Worm (Caenorhabditis elegans): ENCODE measurements around the gene irld-4.

The irld-4 gene

ce11 chrIV:14632799-14633198 lies at the start of gene irld-4:
Gene irld-4 (plus strand): TSS chrIV:14633099.
- no peak for TF ChIP-seq klf-2 (GFP tag; conservative IDR thresholded peaks at IDR 0.05)
- no peak for TF ChIP-seq ztf-29 (GFP tag; IDR thresholded peaks at IDR 0.05)
- TF ChIP-seq flt-1 (GFP tag; IDR thresholded peaks at IDR 0.05), result no peak
- no peak for TF ChIP-seq tab-1 (GFP tag; IDR thresholded peaks at IDR 0.05)
- TF ChIP-seq cog-1 (tag; optimal IDR thresholded peaks at IDR 0.05), result no peak
- TF ChIP-seq ztf-23 (GFP tag; IDR thresholded peaks at IDR 0.05), result no peak
- no peak for TF ChIP-seq T22C8.4 (GFP tag; IDR thresholded peaks at IDR 0.05)
- TF ChIP-seq ref-1 (GFP tag; conservative IDR thresholded peaks at IDR 0.05), result no peak
- no peak for TF ChIP-seq med-1 (GFP tag; optimal IDR thresholded peaks at IDR 0.05; ENCODE audit: insufficient read depth)

- TF ChIP-seq cog-1 (tag; optimal IDR thresholded peaks at IDR 0.05) (no peak), ztf-29 (GFP tag; IDR thresholded peaks at IDR 0.05) (no peak), T22C8.4 (GFP tag; IDR thresholded peaks at IDR 0.05) (no peak), med-1 (GFP tag; optimal IDR thresholded peaks at IDR 0.05; ENCODE audit: insufficient read depth) (no peak), ref-1 (GFP tag; conservative IDR thresholded peaks at IDR 0.05) (no peak), flt-1 (GFP tag; IDR thresholded peaks at IDR 0.05) (no peak), tab-1 (GFP tag; IDR thresholded peaks at IDR 0.05) (no peak), ztf-23 (GFP tag; IDR thresholded peaks at IDR 0.05) (no peak)
These were observed 46.1 kb upstream of the irld-4 start for ce11 chrIV:14586759-14587158.

DNA sequence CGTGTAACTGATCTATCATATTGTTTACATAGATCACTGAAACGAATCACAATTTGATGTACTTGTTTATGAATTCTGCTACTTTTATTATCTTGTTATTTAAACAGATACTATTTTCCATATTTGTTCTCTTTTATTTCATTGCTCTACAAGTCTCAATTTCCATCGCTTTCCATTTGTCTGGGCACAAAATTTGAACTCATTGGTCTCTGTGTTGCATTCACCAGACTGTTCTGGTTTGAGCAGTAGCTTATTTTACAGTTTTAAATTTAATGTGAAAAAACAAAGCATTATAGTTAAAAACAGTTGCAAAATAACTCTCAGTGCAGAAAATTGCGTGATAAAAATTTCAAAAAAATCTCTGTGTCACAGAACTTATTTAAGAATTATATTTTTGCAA lies 45.3 kb upstream of the irld-4 start:
- no peak for TF ChIP-seq ztf-23 (GFP tag; IDR thresholded peaks at IDR 0.05)
- TF ChIP-seq med-1 (GFP tag; optimal IDR thresholded peaks at IDR 0.05; ENCODE audit: insufficient read depth), result no peak
- TF ChIP-seq klf-2 (GFP tag; conservative IDR thresholded peaks at IDR 0.05), result no peak
- TF ChIP-seq ref-1 (GFP tag; conservative IDR thresholded peaks at IDR 0.05), result no peak
- TF ChIP-seq ztf-29 (GFP tag; IDR thresholded peaks at IDR 0.05), result no peak
- TF ChIP-seq T22C8.4 (GFP tag; IDR thresholded peaks at IDR 0.05), result no peak
- TF ChIP-seq cog-1 (tag; optimal IDR thresholded peaks at IDR 0.05), result no peak
- TF ChIP-seq flt-1 (GFP tag; IDR thresholded peaks at IDR 0.05), result no peak
- TF ChIP-seq tab-1 (GFP tag; IDR thresholded peaks at IDR 0.05), result no peak

ce11 chrIV:14594249-14594648 lies 38.6 kb upstream of the irld-4 start:
- TF ChIP-seq klf-2 (GFP tag; conservative IDR thresholded peaks at IDR 0.05), result no peak

DNA sequence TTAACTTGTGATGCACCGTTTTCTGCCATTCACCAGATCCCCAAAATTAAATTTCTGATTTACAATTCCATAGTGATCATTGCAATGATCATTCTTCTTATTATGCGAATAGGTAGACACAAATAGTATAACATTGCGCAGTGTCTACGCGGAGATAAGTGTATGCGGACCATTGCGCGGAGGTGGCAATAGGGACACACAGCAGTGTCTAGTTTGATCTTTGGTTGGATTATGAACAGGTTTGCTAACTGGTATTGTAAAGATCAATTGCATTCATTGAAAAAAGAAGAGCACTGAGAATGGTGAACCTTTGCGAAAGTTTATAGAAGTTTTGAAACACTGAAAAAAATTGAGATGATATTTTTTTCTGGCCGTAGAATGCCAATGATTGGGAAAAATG lies 33.6 kb upstream of the irld-4 start:
- no peak for TF ChIP-seq ref-1 (GFP tag; conservative IDR thresholded peaks at IDR 0.05)
- no peak for TF ChIP-seq T22C8.4 (GFP tag; IDR thresholded peaks at IDR 0.05)
- no peak for TF ChIP-seq cog-1 (tag; optimal IDR thresholded peaks at IDR 0.05)
- no peak for TF ChIP-seq ztf-23 (GFP tag; IDR thresholded peaks at IDR 0.05)
- TF ChIP-seq klf-2 (GFP tag; conservative IDR thresholded peaks at IDR 0.05), result no peak
- no peak for TF ChIP-seq flt-1 (GFP tag; IDR thresholded peaks at IDR 0.05)

ce11 chrIV:14603022-14603421 lies 29.9 kb upstream of the irld-4 start:
- TF ChIP-seq flt-1 (GFP tag; IDR thresholded peaks at IDR 0.05) (no peak), med-1 (GFP tag; optimal IDR thresholded peaks at IDR 0.05; ENCODE audit: insufficient read depth) (no peak), klf-2 (GFP tag; conservative IDR thresholded peaks at IDR 0.05) (no peak), ztf-29 (GFP tag; IDR thresholded peaks at IDR 0.05) (no peak), tab-1 (GFP tag; IDR thresholded peaks at IDR 0.05) (no peak), ref-1 (GFP tag; conservative IDR thresholded peaks at IDR 0.05) (no peak)

DNA sequence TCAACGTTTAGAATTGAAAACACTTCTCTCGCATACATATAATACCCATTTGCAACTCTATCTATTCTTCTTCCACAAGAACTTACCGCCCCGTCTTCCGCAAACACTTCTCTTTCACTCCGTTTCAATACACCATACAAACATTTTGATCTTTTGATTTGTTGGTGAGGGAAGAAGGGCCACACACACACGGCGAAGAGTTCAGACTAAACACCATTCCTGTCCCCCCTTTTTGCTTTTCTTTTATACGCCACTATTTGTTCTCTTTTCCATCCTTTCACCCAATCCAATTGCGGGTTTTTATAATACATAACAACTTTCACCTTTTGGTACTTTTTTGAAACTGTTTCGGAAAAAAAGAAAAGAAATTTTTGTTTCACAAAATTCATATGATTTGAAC lies 27.8 kb upstream of the irld-4 start:
- TF ChIP-seq cog-1 (tag; optimal IDR thresholded peaks at IDR 0.05) (no peak), klf-2 (GFP tag; conservative IDR thresholded peaks at IDR 0.05) (no peak), ztf-29 (GFP tag; IDR thresholded peaks at IDR 0.05) (no peak), flt-1 (GFP tag; IDR thresholded peaks at IDR 0.05) (no peak), med-1 (GFP tag; optimal IDR thresholded peaks at IDR 0.05; ENCODE audit: insufficient read depth) (no peak), ztf-23 (GFP tag; IDR thresholded peaks at IDR 0.05) (no peak), ref-1 (GFP tag; conservative IDR thresholded peaks at IDR 0.05) (no peak), T22C8.4 (GFP tag; IDR thresholded peaks at IDR 0.05) (no peak), tab-1 (GFP tag; IDR thresholded peaks at IDR 0.05) (no peak)

- TF ChIP-seq tab-1 (GFP tag; IDR thresholded peaks at IDR 0.05) (no peak), ztf-23 (GFP tag; IDR thresholded peaks at IDR 0.05) (no peak), T22C8.4 (GFP tag; IDR thresholded peaks at IDR 0.05) (no peak), ref-1 (GFP tag; conservative IDR thresholded peaks at IDR 0.05) (no peak)
These were observed 26.4 kb upstream of the irld-4 start for ce11 chrIV:14606469-14606868.

- TF ChIP-seq ztf-23 (GFP tag; IDR thresholded peaks at IDR 0.05) (no peak), ztf-29 (GFP tag; IDR thresholded peaks at IDR 0.05) (no peak), T22C8.4 (GFP tag; IDR thresholded peaks at IDR 0.05) (no peak), tab-1 (GFP tag; IDR thresholded peaks at IDR 0.05) (no peak), med-1 (GFP tag; optimal IDR thresholded peaks at IDR 0.05; ENCODE audit: insufficient read depth) (no peak), klf-2 (GFP tag; conservative IDR thresholded peaks at IDR 0.05) (no peak), flt-1 (GFP tag; IDR thresholded peaks at IDR 0.05) (no peak), ref-1 (GFP tag; conservative IDR thresholded peaks at IDR 0.05) (no peak), cog-1 (tag; optimal IDR thresholded peaks at IDR 0.05) (no peak)
These were observed 24.3 kb upstream of the irld-4 start for ce11 chrIV:14608605-14609004.

DNA sequence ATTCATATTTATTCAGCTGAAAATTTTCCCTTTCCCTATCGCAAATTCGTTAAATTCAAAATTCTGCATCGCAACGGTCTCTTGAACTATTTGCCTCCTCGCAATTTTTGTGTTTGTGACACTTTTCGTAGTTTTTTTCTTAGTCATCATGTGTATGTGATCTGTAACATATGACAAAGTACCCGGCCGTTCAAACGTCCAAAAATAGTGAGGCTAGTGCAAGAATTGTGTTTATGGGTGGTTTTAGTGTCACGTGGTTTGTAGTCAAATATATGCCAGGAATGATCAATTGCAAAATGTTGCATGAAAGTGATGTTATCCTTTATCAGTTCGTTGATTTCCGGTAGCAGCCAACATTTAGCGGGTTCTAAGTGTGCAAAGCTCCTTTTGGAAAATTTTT lies 23.1 kb upstream of the irld-4 start:
- TF ChIP-seq T22C8.4 (GFP tag; IDR thresholded peaks at IDR 0.05) (no peak), klf-2 (GFP tag; conservative IDR thresholded peaks at IDR 0.05) (no peak), tab-1 (GFP tag; IDR thresholded peaks at IDR 0.05) (no peak), flt-1 (GFP tag; IDR thresholded peaks at IDR 0.05) (no peak), ref-1 (GFP tag; conservative IDR thresholded peaks at IDR 0.05) (no peak), cog-1 (tag; optimal IDR thresholded peaks at IDR 0.05) (no peak), ztf-29 (GFP tag; IDR thresholded peaks at IDR 0.05) (no peak), med-1 (GFP tag; optimal IDR thresholded peaks at IDR 0.05; ENCODE audit: insufficient read depth) (no peak), ztf-23 (GFP tag; IDR thresholded peaks at IDR 0.05) (no peak)
